Worm (Caenorhabditis elegans) whole organism, young adult: ENCODE results near the gene wrm-1.

Experiments used
- ZK185.1 ChIP-seq: sonication (generic microtip); optimal IDR thresholded peaks from 2 replicates; lab custom pipeline; 2016; ENCODE audit warnings: mild to moderate bottlenecking, missing genetic modification characterization, missing compliant biosample characterization; ENCODE audit not compliant: poor library complexity, severe bottlenecking
- ama-1 ChIP-seq, 3 experiments: fragments of 150-350 bp in 1 of 3; sonication (generic microtip) in 2 of 3; optimal IDR thresholded peaks; 2 replicates each; lab custom pipeline; 2014 to 2018; ENCODE audit warnings: missing biosample characterization in 2 of 3, missing genetic modification characterization in 2 of 3, missing genetic modification reagents in 2 of 3
- lin-35 ChIP-seq, 3 experiments: fragments of 150-350 bp in 2 of 3; sonication (generic microtip) in 1 of 3; optimal IDR thresholded peaks; 2 replicates each; lab custom pipeline; 2014 to 2018; ENCODE audit warnings: missing biosample characterization in 3 of 3, missing genetic modification characterization in 3 of 3, missing genetic modification reagents in 3 of 3
- pha-4 ChIP-seq: fragments of 150-350 bp; sonication (generic microtip); optimal IDR thresholded peaks from 2 replicates; lab custom pipeline; 2014; ENCODE audit warnings: missing biosample characterization, missing genetic modification reagents, missing genetic modification characterization
- unc-62 ChIP-seq: fragments of 150-350 bp; optimal IDR thresholded peaks from 2 replicates; lab custom pipeline; 2014; ENCODE audit warnings: missing biosample characterization, missing genetic modification reagents, missing genetic modification characterization
- xnd-1 ChIP-seq: sonication (generic microtip); optimal IDR thresholded peaks from 2 replicates; lab custom pipeline; 2016; ENCODE audit warnings: missing genotype, missing genetic modification reagents, missing genetic modification characterization, missing compliant biosample characterization

- TF ChIP-seq ama-1 (optimal IDR thresholded peaks at IDR 0.05; lab: Kevin White, UChicago) = no peak
- TF ChIP-seq ama-1 (GFP tag; optimal IDR thresholded peaks at IDR 0.05; lab: Kevin White, UChicago) = no peak
- peak; percentile 76 for TF ChIP-seq xnd-1 (tag; lab: Kevin White, UChicago)
- TF ChIP-seq lin-35 (GFP tag; optimal IDR thresholded peaks at IDR 0.05; lab: Kevin White, UChicago) = peak; percentile 48 to 75 (median 60)
- TF ChIP-seq ZK185.1 (tag; lab: Kevin White, UChicago) = no peak
- no peak for TF ChIP-seq pha-4 (tag; lab: Kevin White, UChicago)
- no peak for TF ChIP-seq unc-62 (GFP tag; lab: Kevin White, UChicago)
Measured at ce11 chrIII:5719832-5720194, 2.8 kb upstream of the wrm-1 start.
